Fruit fly (Drosophila melanogaster) whole organism, embryonic: Measurements from ENCODE around the gene CG34451.

Source experiments
- Atf-2 ChIP-seq: fragments of 200-800 bp; sonication (Bioruptor generic); optimal IDR thresholded peaks from 2 replicates; lab custom pipeline; 2016; ENCODE audit warnings: missing biosample characterization, missing genetic modification characterization
- C15 ChIP-seq: fragments of 200-800 bp; sonication (Bioruptor generic); IDR thresholded peaks from 3 replicates; pipeline ENCODE4 v1.3.6; 2022; ENCODE audit warnings: missing biosample characterization, missing genetic modification characterization
- CG11398 ChIP-seq: fragments of 200-800 bp; sonication (Bioruptor generic); optimal IDR thresholded peaks from 2 replicates; lab custom pipeline; 2016; ENCODE audit warnings: missing biosample characterization, missing genetic modification characterization
- CG13624 ChIP-seq: fragments of 200-800 bp; sonication (Bioruptor generic); optimal IDR thresholded peaks from 2 replicates; lab custom pipeline; 2016; ENCODE audit warnings: missing biosample characterization, missing genetic modification characterization
- CG14441 ChIP-seq: fragments of 200-800 bp; sonication (Bioruptor generic); IDR thresholded peaks from 2 replicates; pipeline ENCODE4 v1.3.6; 2022; ENCODE audit warnings: missing biosample characterization, missing genetic modification characterization
- CG14860 ChIP-seq: fragments of 200-800 bp; sonication (Bioruptor generic); IDR thresholded peaks from 3 replicates; pipeline ENCODE4 v1.3.6; 2022; ENCODE audit warnings: missing biosample characterization, missing genetic modification characterization; ENCODE audit not compliant: partially characterized antibody
- CG15011 ChIP-seq: fragments of 200-800 bp; sonication (Bioruptor generic); optimal IDR thresholded peaks from 3 replicates; lab custom pipeline; 2018; ENCODE audit warnings: missing biosample characterization, mild to moderate bottlenecking, missing genetic modification characterization
- CG1529 ChIP-seq: fragments of 200-800 bp; sonication (Bioruptor generic); optimal IDR thresholded peaks from 3 replicates; lab custom pipeline; 2018; ENCODE audit warnings: missing biosample characterization, missing genetic modification characterization
- CG15696 ChIP-seq: fragments of 200-800 bp; sonication (Bioruptor generic); optimal IDR thresholded peaks from 2 replicates; lab custom pipeline; 2019; ENCODE audit warnings: missing biosample characterization, mild to moderate bottlenecking, missing genetic modification characterization, moderate library complexity
- CG2199 ChIP-seq: fragments of 200-800 bp; sonication (Bioruptor generic); IDR thresholded peaks from 3 replicates; pipeline ENCODE4 v1.3.6; 2022; ENCODE audit warnings: missing biosample characterization, missing genetic modification characterization
- CG2875 ChIP-seq: fragments of 200-800 bp; sonication (Bioruptor generic); optimal IDR thresholded peaks from 2 replicates; lab custom pipeline; 2017; ENCODE audit warnings: missing biosample characterization, mild to moderate bottlenecking, missing genetic modification characterization, missing genetic modification reagents
- CG30431 ChIP-seq: fragments of 200-800 bp; sonication (Bioruptor generic); optimal IDR thresholded peaks from 2 replicates; lab custom pipeline; 2017; ENCODE audit warnings: missing biosample characterization, missing genetic modification characterization
- CG34422 ChIP-seq: fragments of 200-800 bp; sonication (Bioruptor generic); IDR thresholded peaks from 3 replicates; pipeline ENCODE4 v1.3.6; 2022; ENCODE audit warnings: missing biosample characterization, missing genetic modification characterization
- CG3726 ChIP-seq: fragments of 200-800 bp; sonication (Bioruptor generic); IDR thresholded peaks from 3 replicates; pipeline ENCODE4, ENCODE4 v1.3.6; 2022; ENCODE audit warnings: missing biosample characterization, missing genetic modification characterization
- CG42726 ChIP-seq: fragments of 200-800 bp; sonication (Bioruptor generic); IDR thresholded peaks from 2 replicates; pipeline ENCODE4 v1.3.6; 2022; ENCODE audit warnings: missing biosample characterization, missing genetic modification characterization; ENCODE audit not compliant: partially characterized antibody
- CG7271 ChIP-seq: fragments of 200-800 bp; sonication (Bioruptor generic); optimal IDR thresholded peaks from 2 replicates; lab custom pipeline; 2018; ENCODE audit warnings: missing biosample characterization, mild to moderate bottlenecking, missing genetic modification characterization, moderate library complexity
- CG7372 ChIP-seq: fragments of 200-800 bp; sonication (Bioruptor generic); IDR thresholded peaks from 2 replicates; pipeline ENCODE4 v1.3.6; 2022; ENCODE audit warnings: missing biosample characterization, missing genetic modification characterization
- D19B ChIP-seq: fragments of 200-800 bp; sonication (Bioruptor generic); optimal IDR thresholded peaks from 2 replicates; lab custom pipeline; 2017; ENCODE audit warnings: missing biosample characterization, mild to moderate bottlenecking, missing genetic modification characterization
- Dad ChIP-seq: fragments of 200-800 bp; sonication (Bioruptor generic); optimal IDR thresholded peaks from 3 replicates; lab custom pipeline; 2016; ENCODE audit warnings: missing biosample characterization, missing genetic modification characterization
- Dbx ChIP-seq: fragments of 200-800 bp; sonication (Bioruptor generic); IDR thresholded peaks from 3 replicates; pipeline ENCODE4 v1.3.6; 2022; ENCODE audit warnings: missing biosample characterization, missing genetic modification characterization
- Dll ChIP-seq: fragments of 200-800 bp; sonication (Bioruptor generic); IDR thresholded peaks from 4 replicates; pipeline ENCODE4 v1.3.6; 2022; ENCODE audit warnings: missing biosample characterization, missing genetic modification characterization; ENCODE audit not compliant: partially characterized antibody
- Gug ChIP-seq: fragments of 200-800 bp; sonication (Bioruptor generic); IDR thresholded peaks from 4 replicates; pipeline ENCODE4 v1.3.6; 2022; ENCODE audit warnings: missing biosample characterization, missing genetic modification characterization
- HLH4C ChIP-seq: fragments of 200-800 bp; sonication (Bioruptor generic); IDR thresholded peaks from 3 replicates; pipeline ENCODE4 v1.3.6; 2022; ENCODE audit warnings: missing biosample characterization, missing genetic modification characterization; ENCODE audit not compliant: partially characterized antibody
- Hmx ChIP-seq: fragments of 200-800 bp; sonication (Bioruptor generic); optimal IDR thresholded peaks from 2 replicates; lab custom pipeline; 2016; ENCODE audit warnings: missing biosample characterization, missing genetic modification characterization
- Ptx1 ChIP-seq: fragments of 200-800 bp; sonication (Bioruptor generic); IDR thresholded peaks from 2 replicates; pipeline ENCODE4 v1.3.6; 2022; ENCODE audit warnings: missing biosample characterization, missing genetic modification characterization
- Sry-β ChIP-seq: fragments of 200-800 bp; sonication (Bioruptor generic); optimal IDR thresholded peaks from 2 replicates; lab custom pipeline; 2018; ENCODE audit warnings: missing biosample characterization, mild to moderate bottlenecking, missing genetic modification characterization, moderate library complexity
- Sry-δ ChIP-seq: fragments of 200-800 bp; sonication (Bioruptor generic); optimal IDR thresholded peaks from 2 replicates; lab custom pipeline; 2016; ENCODE audit warnings: missing biosample characterization, missing genetic modification characterization
- YL-1 ChIP-seq: fragments of 200-800 bp; sonication (Bioruptor generic); optimal IDR thresholded peaks from 3 replicates; lab custom pipeline; 2017; ENCODE audit warnings: missing biosample characterization, mild to moderate bottlenecking, missing genetic modification characterization
- bbx ChIP-seq: fragments of 200-800 bp; sonication (Bioruptor generic); IDR thresholded peaks from 2 replicates; pipeline ENCODE4 v1.3.6; 2022; ENCODE audit warnings: missing biosample characterization, missing genetic modification characterization; ENCODE audit not compliant: partially characterized antibody
- bcd ChIP-seq: fragments of 200-800 bp; sonication (Bioruptor generic); optimal IDR thresholded peaks from 2 replicates; lab custom pipeline; 2017; ENCODE audit warnings: missing biosample characterization, mild to moderate bottlenecking, missing genetic modification characterization
- cg ChIP-seq: fragments of 200-800 bp; sonication (Bioruptor generic); optimal IDR thresholded peaks from 3 replicates; lab custom pipeline; 2019; ENCODE audit warnings: missing biosample characterization, mild to moderate bottlenecking, missing genetic modification characterization, moderate library complexity
- chinmo ChIP-seq: fragments of 200-800 bp; sonication (Bioruptor generic); IDR thresholded peaks from 4 replicates; pipeline ENCODE4 v1.3.6; 2022; ENCODE audit warnings: missing biosample characterization, missing genetic modification characterization; ENCODE audit not compliant: partially characterized antibody
- crol ChIP-seq: fragments of 200-800 bp; sonication (Bioruptor generic); IDR thresholded peaks from 2 replicates; pipeline ENCODE4 v1.3.6; 2022; ENCODE audit warnings: missing biosample characterization, missing genetic modification characterization
- crp ChIP-seq, 2 experiments: fragments of 200-800 bp; sonication (Bioruptor generic); optimal IDR thresholded peaks; 2 replicates in 1 of 2; 3 replicates in 1 of 2; lab custom pipeline; 2017; ENCODE audit warnings: missing biosample characterization in 2 of 2, missing genetic modification characterization in 2 of 2, mild to moderate bottlenecking in 1 of 2, moderate library complexity in 1 of 2
- emc ChIP-seq: fragments of 200-800 bp; sonication (Bioruptor generic); optimal IDR thresholded peaks from 2 replicates; lab custom pipeline; 2016; ENCODE audit warnings: missing biosample characterization, missing genetic modification characterization
- ftz-f1 ChIP-seq: fragments of 200-800 bp; sonication (Bioruptor generic); optimal IDR thresholded peaks from 2 replicates; lab custom pipeline; 2016; ENCODE audit warnings: missing biosample characterization, missing genetic modification characterization
- insv ChIP-seq, 2 experiments: fragments of 200-800 bp; sonication (Bioruptor generic); optimal IDR thresholded peaks; 3 replicates each; lab custom pipeline; 2016 to 2018; ENCODE audit warnings: missing biosample characterization in 2 of 2, missing genetic modification characterization in 2 of 2
- jumu ChIP-seq: fragments of 200-800 bp; sonication (Bioruptor generic); optimal IDR thresholded peaks from 3 replicates; lab custom pipeline; 2016; ENCODE audit warnings: missing biosample characterization, missing genetic modification characterization
- lbe ChIP-seq: fragments of 200-800 bp; sonication (Bioruptor generic); optimal IDR thresholded peaks from 2 replicates; lab custom pipeline; 2016; ENCODE audit warnings: missing biosample characterization, mild to moderate bottlenecking, missing genetic modification characterization
- mld ChIP-seq: fragments of 200-800 bp; sonication (Bioruptor generic); IDR thresholded peaks from 3 replicates; pipeline ENCODE4 v1.3.6; 2022; ENCODE audit warnings: missing biosample characterization, missing genetic modification characterization; ENCODE audit not compliant: partially characterized antibody
- nerfin-1 ChIP-seq: fragments of 200-800 bp; sonication (Bioruptor generic); optimal IDR thresholded peaks from 3 replicates; lab custom pipeline; 2019; ENCODE audit warnings: missing biosample characterization, mild to moderate bottlenecking, missing genetic modification characterization, moderate library complexity
- nerfin-2 ChIP-seq: fragments of 200-800 bp; sonication (Bioruptor generic); IDR thresholded peaks from 2 replicates; pipeline ENCODE4 v1.3.6; 2022; ENCODE audit warnings: missing biosample characterization, missing genetic modification characterization; ENCODE audit not compliant: partially characterized antibody
- pfk ChIP-seq: fragments of 200-800 bp; sonication (Bioruptor generic); optimal IDR thresholded peaks from 2 replicates; lab custom pipeline; 2018; ENCODE audit warnings: missing biosample characterization, mild to moderate bottlenecking, missing genetic modification characterization, moderate library complexity
- pho ChIP-seq: fragments of 200-800 bp; sonication (Bioruptor generic); optimal IDR thresholded peaks from 2 replicates; lab custom pipeline; 2016; ENCODE audit warnings: missing biosample characterization, missing genetic modification characterization
- ranshi ChIP-seq: fragments of 200-800 bp; sonication (Bioruptor generic); IDR thresholded peaks from 2 replicates; pipeline ENCODE4 v1.3.6; 2022; ENCODE audit warnings: missing biosample characterization, missing genetic modification characterization
- sd ChIP-seq: fragments of 200-800 bp; sonication (Bioruptor generic); optimal IDR thresholded peaks from 3 replicates; lab custom pipeline; 2018; ENCODE audit warnings: missing biosample characterization, mild to moderate bottlenecking, missing genetic modification characterization, moderate library complexity
- sens-2 ChIP-seq: fragments of 200-800 bp; sonication (Bioruptor generic); IDR thresholded peaks from 2 replicates; pipeline ENCODE4 v1.3.6; 2022; ENCODE audit warnings: missing biosample characterization, missing genetic modification characterization
- tio ChIP-seq: fragments of 200-800 bp; sonication (Bioruptor generic); optimal IDR thresholded peaks from 2 replicates; lab custom pipeline; 2017; ENCODE audit warnings: missing biosample characterization, missing genetic modification characterization, inconsistent platforms
- usp ChIP-seq: fragments of >200 bp; optimal IDR thresholded peaks from 2 replicates; lab custom pipeline; 2017; ENCODE audit warnings: missing biosample characterization, missing genetic modification characterization
- vvl ChIP-seq: fragments of 200-800 bp; sonication (Bioruptor generic); IDR thresholded peaks from 2 replicates; pipeline ENCODE4 v1.3.6; 2022; ENCODE audit warnings: missing biosample characterization, missing genetic modification characterization
- zen2 ChIP-seq: fragments of 200-800 bp; sonication (Bioruptor generic); IDR thresholded peaks from 3 replicates; pipeline ENCODE4 v1.3.6; 2022; ENCODE audit warnings: missing biosample characterization, missing genetic modification characterization; ENCODE audit not compliant: partially characterized antibody

CG34451 gene

DNA sequence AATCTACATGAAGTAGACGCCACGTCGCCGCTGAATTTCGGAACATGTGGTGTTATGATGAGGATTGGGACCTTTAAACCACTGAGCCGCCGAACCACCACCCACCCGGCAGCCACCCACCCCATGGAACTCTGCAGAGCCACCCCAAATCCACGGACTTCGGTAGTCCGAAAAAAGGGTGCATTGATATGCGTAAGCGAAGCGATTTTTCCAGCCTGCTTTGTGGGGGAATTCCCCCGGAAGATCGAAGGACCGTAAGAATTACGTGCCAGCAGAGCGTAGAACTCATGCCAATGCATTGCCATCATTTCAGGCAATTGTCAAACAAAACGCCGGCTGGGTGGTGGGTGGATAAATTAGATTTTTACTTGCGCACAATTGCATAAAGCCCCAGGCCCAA, 13.6 kb downstream of the CG34451 start:
- no peak for TF ChIP-seq Atf-2 (GFP tag; lab: Kevin White, UChicago)
- TF ChIP-seq bbx (GFP tag; lab: Robert Waterston, UW): peak; percentile 92
- TF ChIP-seq crp (GFP tag; optimal IDR thresholded peaks at IDR 0.05; lab: Kevin White, UChicago): no peak
- no peak for TF ChIP-seq CG7372 (GFP tag; lab: Robert Waterston, UW)
- TF ChIP-seq cg: no peak
- TF ChIP-seq Ptx1 (GFP tag; lab: Robert Waterston, UW): no peak
- TF ChIP-seq CG1529: no peak
- no peak for TF ChIP-seq Dbx (GFP tag; lab: Robert Waterston, UW)
- no peak for TF ChIP-seq zen2 (GFP tag; lab: Robert Waterston, UW)
- no peak for TF ChIP-seq CG11398 (GFP tag; lab: Kevin White, UChicago)
- no peak for TF ChIP-seq jumu (GFP tag; lab: Kevin White, UChicago)
- TF ChIP-seq HLH4C (GFP tag; lab: Robert Waterston, UW): 0 out of 3 replicates have a peak, but pooled peaks have one; percentile 45
- TF ChIP-seq Sry-β (GFP tag; lab: Kevin White, UChicago): no peak
- TF ChIP-seq CG3726: 0 out of 3 replicates have a peak, but pooled peaks have one; percentile 24
- TF ChIP-seq tio: no peak
- TF ChIP-seq CG30431: no peak
- 0 out of 4 replicates have a peak, but pooled peaks have one; percentile 33 for TF ChIP-seq Dll (GFP tag; lab: Robert Waterston, UW)
- TF ChIP-seq Hmx (GFP tag; lab: Kevin White, UChicago): no peak
- no peak for TF ChIP-seq pfk
- TF ChIP-seq sd (tag; lab: Kevin White, UChicago): peak; percentile 86
- peak; percentile 100 for TF ChIP-seq nerfin-1
- no peak for TF ChIP-seq ftz-f1 (GFP tag; lab: Kevin White, UChicago)
- no peak for TF ChIP-seq usp (GFP tag; lab: Kevin White, UChicago)
- TF ChIP-seq ranshi (GFP tag; lab: Robert Waterston, UW): no peak
- no peak for TF ChIP-seq CG13624 (GFP tag; lab: Kevin White, UChicago)
- peak; percentile 78; the same call in 1 of the 2 replicates for TF ChIP-seq CG42726 (GFP tag; lab: Robert Waterston, UW)
- TF ChIP-seq chinmo (GFP tag; lab: Robert Waterston, UW): 0 out of 4 replicates have a peak, but pooled peaks have one; percentile 17
- no peak for TF ChIP-seq CG34422
- TF ChIP-seq CG14860: no peak
- peak; percentile 46; the same call in 1 of the 2 replicates for TF ChIP-seq nerfin-2 (GFP tag; lab: Robert Waterston, UW)
- TF ChIP-seq emc (GFP tag; lab: Kevin White, UChicago): no peak
- no peak for TF ChIP-seq Gug (GFP tag; lab: Robert Waterston, UW)
- no peak for TF ChIP-seq CG7271 (tag; lab: Kevin White, UChicago)
- no peak for TF ChIP-seq pho (GFP tag; lab: Kevin White, UChicago)
- no peak for TF ChIP-seq crol (GFP tag; lab: Robert Waterston, UW)
- TF ChIP-seq C15 (GFP tag; lab: Robert Waterston, UW): no peak
- TF ChIP-seq insv (GFP tag; optimal IDR thresholded peaks at IDR 0.05; lab: Kevin White, UChicago): no peak
- TF ChIP-seq YL-1 (GFP tag; lab: Kevin White, UChicago): no peak
- TF ChIP-seq lbe (GFP tag; lab: Kevin White, UChicago): no peak
- TF ChIP-seq CG15696 (tag; lab: Kevin White, UChicago): no peak
- TF ChIP-seq CG2875 (GFP tag; lab: Kevin White, UChicago): no peak
- no peak for TF ChIP-seq CG14441 (GFP tag; lab: Robert Waterston, UW)
- TF ChIP-seq bcd (GFP tag; lab: Kevin White, UChicago): no peak
- no peak for TF ChIP-seq Sry-δ
- no peak for TF ChIP-seq CG15011
- TF ChIP-seq vvl (GFP tag; lab: Robert Waterston, UW): no peak
- TF ChIP-seq D19B (GFP tag; lab: Kevin White, UChicago): no peak
- TF ChIP-seq mld (GFP tag; lab: Robert Waterston, UW): peak; percentile 79; the same call in 2 of the 3 replicates
- no peak for TF ChIP-seq Dad (GFP tag; lab: Kevin White, UChicago)
- TF ChIP-seq CG2199: no peak
- TF ChIP-seq sens-2 (GFP tag; lab: Robert Waterston, UW): no peak
